Worm (Caenorhabditis elegans): Measurements from ENCODE around the gene clec-178.
A peak's percentile ranks its signal among the peaks of the same experiment; 100 is the strongest.

Gene clec-178

DNA sequence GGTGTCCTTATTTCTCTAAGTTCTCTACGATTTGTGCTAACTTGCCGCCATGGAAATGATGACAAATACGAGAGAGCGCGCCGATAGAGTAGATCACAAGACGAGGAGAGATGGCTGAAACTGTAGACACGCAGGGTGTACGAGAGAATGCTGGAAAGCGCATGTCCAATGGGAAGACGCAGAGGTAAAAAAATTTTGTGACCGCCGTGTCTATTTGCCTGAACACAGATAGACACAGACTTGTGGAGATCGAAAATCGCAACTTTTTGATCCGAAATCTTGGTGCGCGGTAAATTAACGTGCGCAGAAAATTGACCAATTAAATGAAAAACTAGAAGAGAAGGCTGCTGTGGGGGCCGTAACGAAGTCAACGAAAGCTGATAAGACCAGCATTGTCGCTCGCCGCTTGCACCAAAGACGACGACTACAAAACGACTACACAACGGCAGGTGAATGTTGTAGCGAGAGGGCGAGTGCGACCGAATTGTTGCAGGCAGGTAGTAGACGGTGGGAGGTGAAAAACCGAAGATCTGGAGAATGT is 3.4 kb downstream of the clec-178 start (continued):
- TF ChIP-seq dmd-9 (GFP tag; IDR thresholded peaks at IDR 0.05) (no peak), hif-1 (tag; optimal IDR thresholded peaks at IDR 0.05) (peak in 1 of 2 experiments; percentile 85), attf-4 (tag; optimal IDR thresholded peaks at IDR 0.05) (no peak), Y75B8A.6 (GFP tag; IDR thresholded peaks at IDR 0.05) (no peak), pha-4 (GFP tag; IDR thresholded peaks at IDR 0.05) (peak; percentile 55), pha-4 (tag; optimal IDR thresholded peaks at IDR 0.05) (no peak)

DNA sequence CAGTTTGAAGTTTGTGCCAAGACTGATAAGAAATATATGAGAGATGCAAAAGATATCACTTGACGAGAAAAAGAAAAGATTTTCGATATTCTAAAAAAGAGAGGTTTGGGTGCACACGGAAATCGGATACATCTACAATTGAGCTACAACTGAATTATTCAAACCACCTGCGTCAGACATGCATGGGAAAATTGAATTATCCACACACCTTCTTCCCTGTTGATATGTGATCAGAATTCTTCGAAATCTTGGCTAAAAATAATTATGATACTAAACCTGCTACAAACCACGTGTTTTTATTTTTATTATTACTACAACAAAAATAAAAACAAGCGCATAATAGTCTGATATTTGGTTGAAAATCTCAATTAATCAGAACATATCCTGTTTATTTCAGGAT is 4.5 kb downstream of the clec-178 start:
- TF ChIP-seq hlh-11 (tag; optimal IDR thresholded peaks at IDR 0.05) (peak; percentile 15), daf-16 (GFP tag; optimal IDR thresholded peaks at IDR 0.05) (no peak), daf-16 (tag; optimal IDR thresholded peaks at IDR 0.05) (peak; percentile 31), zag-1 (tag; optimal IDR thresholded peaks at IDR 0.05) (no peak), dmd-6 (GFP tag; IDR thresholded peaks at IDR 0.05) (peak; percentile 36; the same call in 1 of the 2 replicates), unc-62 (GFP tag; optimal IDR thresholded peaks at IDR 0.05 in 1 of 2) (peak in 1 of 2 experiments; percentile 13), unc-62 (tag; optimal IDR thresholded peaks at IDR 0.05) (no peak), nhr-28 (tag; optimal IDR thresholded peaks at IDR 0.05) (peak; percentile 41), lin-38 (GFP tag; IDR thresholded peaks at IDR 0.05) (no peak)

DNA sequence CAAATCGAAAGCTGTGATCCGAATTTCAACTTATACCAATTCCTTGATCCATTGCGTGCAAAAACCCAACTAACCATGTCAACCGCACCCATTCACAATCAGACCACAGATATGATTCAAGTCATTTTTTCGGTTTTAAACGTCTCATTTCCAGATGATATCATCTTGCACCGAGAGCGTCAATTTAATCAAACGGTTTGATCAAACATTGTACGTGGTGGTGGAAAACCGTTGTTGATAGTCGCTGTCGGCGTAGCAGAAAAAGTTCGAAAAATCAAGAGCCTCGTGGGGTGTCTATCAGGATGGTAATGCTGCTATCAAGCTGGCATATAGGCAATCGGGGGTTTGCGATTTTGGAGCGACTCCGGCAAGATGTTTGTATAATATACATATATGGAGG is 5.1 kb downstream of the clec-178 start:
- TF ChIP-seq hif-1 (tag; optimal IDR thresholded peaks at IDR 0.05) (peak in 1 of 2 experiments; percentile 24), gei-8 (GFP tag; optimal IDR thresholded peaks at IDR 0.05) (no peak), F44E2.7 (GFP tag; IDR thresholded peaks at IDR 0.05) (no peak), zfp-3 (GFP tag; conservative IDR thresholded peaks at IDR 0.05) (no peak), mes-2 (tag; optimal IDR thresholded peaks at IDR 0.05; ENCODE audit: poor library complexity, severe bottlenecking) (peak; percentile 17), spr-3 (GFP tag; optimal IDR thresholded peaks at IDR 0.05) (no peak), dmd-6 (GFP tag; IDR thresholded peaks at IDR 0.05) (peak; percentile 94), set-16 (GFP tag; IDR thresholded peaks at IDR 0.05) (no peak), Y48G9A.11 (GFP tag; IDR thresholded peaks at IDR 0.05) (no peak), ceh-28 (tag; optimal IDR thresholded peaks at IDR 0.05) (no peak), mdt-29 (GFP tag; IDR thresholded peaks at IDR 0.05) (0 out of 2 replicates have a peak, but pooled peaks have one; percentile 17), daf-16 (GFP tag; optimal IDR thresholded peaks at IDR 0.05) (no peak), daf-16 (tag; optimal IDR thresholded peaks at IDR 0.05) (peak; percentile 48), mxl-3 (GFP tag; optimal IDR thresholded peaks at IDR 0.05) (peak; percentile 12), ceh-44 (GFP tag; IDR thresholded peaks at IDR 0.05) (no peak), aha-1 (tag) (peak; percentile 37), lin-13 (GFP tag; optimal IDR thresholded peaks at IDR 0.05) (no peak), pqm-1 (tag; optimal IDR thresholded peaks at IDR 0.05) (peak; percentile 54), D1046.2 (GFP tag; IDR thresholded peaks at IDR 0.05) (no peak), R02D3.7 (tag; optimal IDR thresholded peaks at IDR 0.05) (no peak), dve-1 (tag; optimal IDR thresholded peaks at IDR 0.05; ENCODE audit: insufficient read depth) (peak; percentile 23), tag-97 (GFP tag; IDR thresholded peaks at IDR 0.05) (no peak), duxl-1 (tag; optimal IDR thresholded peaks at IDR 0.05; ENCODE audit: poor library complexity) (no peak), dmd-9 (GFP tag; IDR thresholded peaks at IDR 0.05) (no peak), ZK546.5 (tag; optimal IDR thresholded peaks at IDR 0.05) (no peak), lin-1 (GFP tag; IDR thresholded peaks at IDR 0.05) (peak; percentile 50), nhr-48 (tag; optimal IDR thresholded peaks at IDR 0.05) (peak; percentile 65), nhr-42 (GFP tag; IDR thresholded peaks at IDR 0.05) (no peak), mep-1 (tag; optimal IDR thresholded peaks at IDR 0.05) (no peak), hlh-11 (tag; optimal IDR thresholded peaks at IDR 0.05) (peak; percentile 40), ceh-62 (tag; optimal IDR thresholded peaks at IDR 0.05) (no peak), unc-39 (tag; optimal IDR thresholded peaks at IDR 0.05) (no peak), ceh-20 (GFP tag; IDR thresholded peaks at IDR 0.05) (no peak), mdl-1 (tag; optimal IDR thresholded peaks at IDR 0.05) (peak in 1 of 2 experiments; percentile 6), nhr-102 (tag; optimal IDR thresholded peaks at IDR 0.05) (no peak), daf-19 (GFP tag; conservative IDR thresholded peaks at IDR 0.05) (no peak), fkh-10 (GFP tag; optimal IDR thresholded peaks at IDR 0.05) (no peak), zip-11 (GFP tag; IDR thresholded peaks at IDR 0.05) (no peak), T20F7.1 (GFP tag; optimal IDR thresholded peaks at IDR 0.05) (no peak)
